Worm (Caenorhabditis elegans): Measurements from ENCODE around the gene ugt-43.

Gene ugt-43

ce11 chrIV:10461767-10462166 lies 2.6 kb upstream of the ugt-43 start, which contains the start of gene mec-3:
mec-3 (minus strand) TSS chrIV:10461867.
- peak; percentile 66 for TF ChIP-seq unc-55 (GFP tag; optimal IDR thresholded peaks at IDR 0.05)
- TF ChIP-seq lin-11 (tag; optimal IDR thresholded peaks at IDR 0.05): no peak

- no peak for TF ChIP-seq nhr-237 (tag; optimal IDR thresholded peaks at IDR 0.05)
- TF ChIP-seq lin-11 (tag; optimal IDR thresholded peaks at IDR 0.05): no peak
- no peak for TF ChIP-seq lin-13 (GFP tag; optimal IDR thresholded peaks at IDR 0.05)
- TF ChIP-seq ZK546.5 (tag; optimal IDR thresholded peaks at IDR 0.05): no peak
- TF ChIP-seq nhr-25 (tag; optimal IDR thresholded peaks at IDR 0.05): no peak
- TF ChIP-seq sem-4 (tag; optimal IDR thresholded peaks at IDR 0.05): no peak
These were observed 1.8 kb upstream of the ugt-43 start for ce11 chrIV:10462608-10463007.

ce11 chrIV:10463127-10463526 lies 1.3 kb upstream of the ugt-43 start:
- TF ChIP-seq gmeb-1 (tag; optimal IDR thresholded peaks at IDR 0.05) (peak; percentile 62), sma-3 (GFP tag; optimal IDR thresholded peaks at IDR 0.05) (peak; percentile 17), sma-9 (GFP tag; optimal IDR thresholded peaks at IDR 0.05) (peak; percentile 79), sma-9 (tag; optimal IDR thresholded peaks at IDR 0.05) (no peak), ceh-82 (tag; optimal IDR thresholded peaks at IDR 0.05) (no peak), fos-1 (tag; optimal IDR thresholded peaks at IDR 0.05) (peak; percentile 98), crh-2 (tag; optimal IDR thresholded peaks at IDR 0.05) (peak; percentile 33), nhr-10 (tag; optimal IDR thresholded peaks at IDR 0.05) (no peak)

ce11 chrIV:10465764-10466163 lies 1.4 kb downstream of the ugt-43 start:
- TF ChIP-seq R02D3.7 (tag; optimal IDR thresholded peaks at IDR 0.05) (no peak), unc-55 (GFP tag; optimal IDR thresholded peaks at IDR 0.05) (no peak), zag-1 (tag; optimal IDR thresholded peaks at IDR 0.05) (no peak), Y55F3AM.14 (GFP tag; optimal IDR thresholded peaks at IDR 0.05) (no peak), aly-2 (tag; optimal IDR thresholded peaks at IDR 0.05) (no peak)

- TF ChIP-seq sma-9 (GFP tag; optimal IDR thresholded peaks at IDR 0.05): peak; percentile 59
- no peak for TF ChIP-seq sma-9 (tag; optimal IDR thresholded peaks at IDR 0.05)
- TF ChIP-seq mbf-1 (tag; optimal IDR thresholded peaks at IDR 0.05): no peak
- TF ChIP-seq fos-1 (tag; optimal IDR thresholded peaks at IDR 0.05): peak; percentile 91
These were observed 2.0 kb downstream of the ugt-43 start for ce11 chrIV:10466398-10466797.

- no peak for TF ChIP-seq mbf-1 (tag; optimal IDR thresholded peaks at IDR 0.05)
These were observed 3.0 kb downstream of the ugt-43 start for ce11 chrIV:10467347-10467746.

- no peak for TF ChIP-seq nhr-25 (tag; optimal IDR thresholded peaks at IDR 0.05)
- peak; percentile 58 for TF ChIP-seq fos-1 (tag; optimal IDR thresholded peaks at IDR 0.05)
These were observed 4.3 kb downstream of the ugt-43 start for ce11 chrIV:10468662-10469061.

- no peak for TF ChIP-seq nhr-6 (tag; optimal IDR thresholded peaks at IDR 0.05)
- TF ChIP-seq lin-39 (tag; optimal IDR thresholded peaks at IDR 0.05): no peak
- TF ChIP-seq elt-1 (tag; optimal IDR thresholded peaks at IDR 0.05): no peak
- TF ChIP-seq ztf-1 (GFP tag; conservative IDR thresholded peaks at IDR 0.05): no peak
- no peak for TF ChIP-seq C34F6.9 (tag; optimal IDR thresholded peaks at IDR 0.05)
- peak; percentile 76 for TF ChIP-seq sma-9 (GFP tag; optimal IDR thresholded peaks at IDR 0.05)
- TF ChIP-seq sma-9 (tag; optimal IDR thresholded peaks at IDR 0.05): no peak
- peak; percentile 90 for TF ChIP-seq fos-1 (tag; optimal IDR thresholded peaks at IDR 0.05)
- TF ChIP-seq unc-62 (GFP tag; optimal IDR thresholded peaks at IDR 0.05): no peak
- no peak for TF ChIP-seq unc-55 (GFP tag; optimal IDR thresholded peaks at IDR 0.05)
These were observed 5.1 kb downstream of the ugt-43 start, which contains the start of gene ugt-44 for ce11 chrIV:10469494-10469893. ugt-44 (plus strand) TSS chrIV:10469741.

- TF ChIP-seq nhr-25 (tag; optimal IDR thresholded peaks at IDR 0.05) (no peak), nhr-21 (tag; optimal IDR thresholded peaks at IDR 0.05) (no peak), nhr-23 (tag; optimal IDR thresholded peaks at IDR 0.05) (no peak), peb-1 (tag; optimal IDR thresholded peaks at IDR 0.05) (no peak)
These were observed 8.1 kb downstream of the ugt-43 start, which contains the start of gene bgnt-1.1 for ce11 chrIV:10472478-10472877. bgnt-1.1 (plus strand) TSS chrIV:10472778.

Measured in whole organism, L2 larva.